Worm (Caenorhabditis elegans) whole organism, midembryonic: ENCODE results near the gene anat-1.

Experiments
- T22C8.4 ChIP-seq: fragments of 200-800 bp; sonication (Bioruptor generic); IDR thresholded peaks from 2 replicates; pipeline ENCODE4 v1.3.6; 2022; ENCODE audit warnings: missing genetic modification characterization, missing compliant biosample characterization
- flt-1 ChIP-seq: fragments of 200-800 bp; sonication (Bioruptor generic); IDR thresholded peaks from 2 replicates; pipeline ENCODE4 v1.3.6; 2022; ENCODE audit warnings: missing genetic modification characterization, missing compliant biosample characterization
- klf-2 ChIP-seq: fragments of 200-800 bp; sonication (Bioruptor generic); conservative IDR thresholded peaks from 2 replicates; pipeline ENCODE4 v1.3.6; 2022; ENCODE audit warnings: missing genetic modification reagents, missing genetic modification characterization, missing compliant biosample characterization
- med-1 ChIP-seq: sonication (generic microtip); optimal IDR thresholded peaks from 2 replicates; lab custom pipeline; 2017; ENCODE audit warnings: missing genetic modification characterization, mild to moderate bottlenecking, missing compliant biosample characterization, antibody characterized with exemption, missing genetic modification reagents; ENCODE audit not compliant: insufficient read depth
- ref-1 ChIP-seq: fragments of 200-800 bp; sonication (Bioruptor generic); conservative IDR thresholded peaks from 2 replicates; pipeline ENCODE4 v1.3.6; 2022; ENCODE audit warnings: missing genetic modification reagents, missing genetic modification characterization, missing compliant biosample characterization
- tab-1 ChIP-seq: fragments of 200-800 bp; sonication (Bioruptor generic); IDR thresholded peaks from 2 replicates; pipeline ENCODE4 v1.3.6; 2022; ENCODE audit warnings: missing genetic modification characterization, missing compliant biosample characterization
- ztf-23 ChIP-seq: fragments of 200-800 bp; sonication (Bioruptor generic); IDR thresholded peaks from 2 replicates; pipeline ENCODE4 v1.3.6; 2022; ENCODE audit warnings: missing genetic modification reagents, missing genetic modification characterization, missing compliant biosample characterization

DNA sequence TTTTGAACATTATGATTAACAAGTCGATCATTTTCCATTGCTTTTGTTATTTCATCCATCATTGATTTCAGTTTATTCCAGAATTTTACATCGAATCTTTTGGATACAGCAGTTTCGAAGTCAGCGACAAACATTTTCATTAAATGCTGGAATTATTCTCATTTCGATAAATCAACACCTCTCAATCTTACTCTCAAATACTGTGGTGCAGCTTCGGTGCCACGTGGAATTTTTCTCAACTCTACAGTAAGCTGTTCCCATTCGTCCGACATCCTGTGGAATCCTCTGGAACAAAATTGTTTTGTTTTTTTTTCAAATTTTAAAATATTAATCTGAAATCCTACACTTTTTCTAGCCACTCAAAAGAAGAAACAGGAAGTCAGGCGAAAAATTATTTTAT is 28.5 kb upstream of the anat-1 start, which contains the start of gene smg-7:
- TF ChIP-seq ref-1 (GFP tag; lab: Robert Waterston, UW): no peak
- TF ChIP-seq ztf-23 (GFP tag; lab: Robert Waterston, UW): no peak
- no peak for TF ChIP-seq flt-1 (GFP tag; lab: Robert Waterston, UW)
- no peak for TF ChIP-seq med-1 (GFP tag; lab: Kevin White, UChicago)
- TF ChIP-seq klf-2 (GFP tag; lab: Robert Waterston, UW): no peak
- no peak for TF ChIP-seq T22C8.4
- no peak for TF ChIP-seq tab-1
